Worm (Caenorhabditis elegans): ENCODE results near the gene F22F7.2.
A peak's percentile ranks its signal among the peaks of the same experiment; 100 is the strongest.

F22F7.2 gene

DNA sequence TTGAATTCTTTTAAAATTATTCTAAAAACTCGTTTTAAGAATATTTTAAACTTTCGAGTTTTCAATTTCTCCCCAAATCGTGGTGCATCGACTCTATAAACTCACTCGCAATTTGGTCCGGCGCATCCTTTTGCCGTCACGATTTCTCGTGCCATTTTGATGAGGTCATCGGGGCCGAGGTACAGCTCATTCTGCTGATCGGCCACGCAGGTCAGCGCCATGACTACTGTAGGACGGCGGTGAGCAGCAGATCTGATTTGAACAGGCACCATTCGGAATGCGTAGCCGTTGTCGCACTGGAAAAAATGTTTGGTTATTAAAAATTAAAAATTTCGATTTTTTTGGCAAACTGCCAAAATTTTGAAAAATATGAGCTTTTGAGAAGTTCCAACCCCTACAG lies 10.1 kb downstream of the F22F7.2 start:
- TF ChIP-seq blmp-1 (tag; optimal IDR thresholded peaks at IDR 0.05; ENCODE audit: insufficient read depth), result no peak
- TF ChIP-seq R02D3.7 (tag; optimal IDR thresholded peaks at IDR 0.05), result no peak
- no peak for TF ChIP-seq nhr-237 (tag; optimal IDR thresholded peaks at IDR 0.05)
- TF ChIP-seq nhr-11 (tag; optimal IDR thresholded peaks at IDR 0.05), result no peak
- TF ChIP-seq lin-11 (tag; optimal IDR thresholded peaks at IDR 0.05), result no peak
- TF ChIP-seq nhr-23 (tag; optimal IDR thresholded peaks at IDR 0.05), result no peak
- TF ChIP-seq egl-27 (tag; optimal IDR thresholded peaks at IDR 0.05), result no peak
- TF ChIP-seq ama-1 (optimal IDR thresholded peaks at IDR 0.05), result no peak
- no peak for TF ChIP-seq crh-2 (tag; optimal IDR thresholded peaks at IDR 0.05)
- no peak for TF ChIP-seq ztf-11 (tag; optimal IDR thresholded peaks at IDR 0.05)
- TF ChIP-seq nhr-129 (tag; optimal IDR thresholded peaks at IDR 0.05), result no peak
- no peak for TF ChIP-seq nhr-10 (tag; optimal IDR thresholded peaks at IDR 0.05)
- TF ChIP-seq Y55F3AM.14 (GFP tag; optimal IDR thresholded peaks at IDR 0.05), result no peak
- no peak for TF ChIP-seq ztf-1 (GFP tag; conservative IDR thresholded peaks at IDR 0.05)
- no peak for TF ChIP-seq lin-13 (GFP tag; optimal IDR thresholded peaks at IDR 0.05)
- TF ChIP-seq nhr-12 (tag; optimal IDR thresholded peaks at IDR 0.05), result no peak
- TF ChIP-seq peb-1 (tag; optimal IDR thresholded peaks at IDR 0.05), result no peak
- TF ChIP-seq ceh-82 (tag; optimal IDR thresholded peaks at IDR 0.05), result no peak
- TF ChIP-seq nhr-6 (tag; optimal IDR thresholded peaks at IDR 0.05), result no peak
- no peak for TF ChIP-seq lin-39 (tag; optimal IDR thresholded peaks at IDR 0.05)

DNA sequence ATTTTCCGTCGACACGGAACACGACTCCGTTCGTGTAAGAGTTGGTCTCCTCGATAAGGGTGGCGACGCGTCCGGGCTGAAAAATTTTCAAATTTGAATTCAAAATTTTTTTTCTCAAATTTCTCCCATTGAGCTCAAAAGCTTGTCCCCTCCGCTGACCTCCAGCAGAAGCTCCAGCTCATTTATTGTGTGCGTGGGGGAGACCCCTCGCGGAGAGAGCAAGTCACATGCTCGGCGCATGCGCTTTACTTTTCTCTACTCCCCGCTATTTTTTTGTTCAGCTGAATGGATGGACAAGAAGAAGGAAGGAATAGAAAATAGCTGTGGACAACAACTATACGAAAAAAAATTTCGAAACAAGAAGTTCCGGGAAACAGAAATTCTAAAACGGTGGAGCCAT lies 10.9 kb downstream of the F22F7.2 start:
- TF ChIP-seq ZK546.5 (tag; optimal IDR thresholded peaks at IDR 0.05) (no peak), lsy-2 (tag; optimal IDR thresholded peaks at IDR 0.05) (peak in 1 of 2 experiments; percentile 68), fos-1 (tag; optimal IDR thresholded peaks at IDR 0.05) (peak; percentile 9), ztf-1 (GFP tag; conservative IDR thresholded peaks at IDR 0.05) (no peak), nhr-25 (tag; optimal IDR thresholded peaks at IDR 0.05) (no peak), nhr-11 (tag; optimal IDR thresholded peaks at IDR 0.05) (no peak), snpc-4 (tag; optimal IDR thresholded peaks at IDR 0.05) (no peak), unc-62 (GFP tag; optimal IDR thresholded peaks at IDR 0.05) (no peak), mab-5 (tag; optimal IDR thresholded peaks at IDR 0.05) (no peak), nhr-10 (tag; optimal IDR thresholded peaks at IDR 0.05) (no peak), ztf-4 (tag; optimal IDR thresholded peaks at IDR 0.05) (peak; percentile 29), egl-27 (tag; optimal IDR thresholded peaks at IDR 0.05) (peak; percentile 11), nhr-12 (tag; optimal IDR thresholded peaks at IDR 0.05) (no peak), mdl-1 (tag; optimal IDR thresholded peaks at IDR 0.05) (peak; percentile 58 to 86), ztf-11 (tag; optimal IDR thresholded peaks at IDR 0.05) (no peak), skn-1 (tag; optimal IDR thresholded peaks at IDR 0.05) (no peak), lin-11 (tag; optimal IDR thresholded peaks at IDR 0.05) (peak; percentile 64), unc-39 (tag; optimal IDR thresholded peaks at IDR 0.05) (no peak), lin-39 (tag; optimal IDR thresholded peaks at IDR 0.05) (no peak), nhr-23 (tag; optimal IDR thresholded peaks at IDR 0.05) (no peak), peb-1 (tag; optimal IDR thresholded peaks at IDR 0.05) (no peak), blmp-1 (tag; optimal IDR thresholded peaks at IDR 0.05; ENCODE audit: insufficient read depth) (no peak), nhr-129 (tag; optimal IDR thresholded peaks at IDR 0.05) (peak; percentile 78), aly-2 (tag; optimal IDR thresholded peaks at IDR 0.05) (no peak), unc-55 (GFP tag; optimal IDR thresholded peaks at IDR 0.05) (peak; percentile 59), nhr-237 (tag; optimal IDR thresholded peaks at IDR 0.05) (no peak), ceh-16 (tag; optimal IDR thresholded peaks at IDR 0.05) (no peak), R02D3.7 (tag; optimal IDR thresholded peaks at IDR 0.05) (no peak), Y55F3AM.14 (GFP tag; optimal IDR thresholded peaks at IDR 0.05) (peak; percentile 78), alr-1 (tag; optimal IDR thresholded peaks at IDR 0.05) (no peak), dmd-4 (tag; optimal IDR thresholded peaks at IDR 0.05) (no peak), ama-1 (optimal IDR thresholded peaks at IDR 0.05) (no peak), crh-2 (tag; optimal IDR thresholded peaks at IDR 0.05) (peak; percentile 62), elt-1 (tag; optimal IDR thresholded peaks at IDR 0.05) (no peak), F13H6.1 (tag; optimal IDR thresholded peaks at IDR 0.05) (peak; percentile 87), sma-9 (GFP tag; optimal IDR thresholded peaks at IDR 0.05) (peak; percentile 93), sma-9 (tag; optimal IDR thresholded peaks at IDR 0.05) (no peak), sma-3 (GFP tag; optimal IDR thresholded peaks at IDR 0.05) (no peak), nhr-77 (tag; optimal IDR thresholded peaks at IDR 0.05) (no peak), lin-13 (GFP tag; optimal IDR thresholded peaks at IDR 0.05) (peak; percentile 50), nhr-21 (tag; optimal IDR thresholded peaks at IDR 0.05) (no peak), zag-1 (tag; optimal IDR thresholded peaks at IDR 0.05) (peak; percentile 83), C34F6.9 (tag; optimal IDR thresholded peaks at IDR 0.05) (peak; percentile 84), sem-4 (tag; optimal IDR thresholded peaks at IDR 0.05) (peak; percentile 69), nhr-6 (tag; optimal IDR thresholded peaks at IDR 0.05) (no peak), mbf-1 (tag; optimal IDR thresholded peaks at IDR 0.05) (no peak), elt-3 (tag; optimal IDR thresholded peaks at IDR 0.05) (no peak), ceh-82 (tag; optimal IDR thresholded peaks at IDR 0.05) (no peak), gmeb-1 (tag; optimal IDR thresholded peaks at IDR 0.05) (no peak)

Data from whole organism, L2 larva.